Worm (Caenorhabditis elegans): ENCODE data around the gene ndx-9.

- TF ChIP-seq pax-1 (tag; optimal IDR thresholded peaks at IDR 0.05) (no peak), ceh-14 (tag; optimal IDR thresholded peaks at IDR 0.05) (no peak), nhr-11 (tag; optimal IDR thresholded peaks at IDR 0.05) (no peak), unc-86 (tag; optimal IDR thresholded peaks at IDR 0.05) (no peak), mec-3 (tag; optimal IDR thresholded peaks at IDR 0.05; ENCODE audit: borderline replicate concordance) (no peak), pha-4 (tag; optimal IDR thresholded peaks at IDR 0.05) (no peak), tbx-2 (tag; optimal IDR thresholded peaks at IDR 0.05) (no peak), nfya-1 (tag; optimal IDR thresholded peaks at IDR 0.05) (no peak)
Measured at ce11 chrIV:11006868-11007267, 5.0 kb downstream of the ndx-9 start.

All from whole organism, late embryonic.